Worm (Caenorhabditis elegans): ENCODE measurements around the gene H21P03.10.

ce11 chrIV:11494924-11495323 lies 5.6 kb upstream of the H21P03.10 start:
- TF ChIP-seq ref-1 (GFP tag; conservative IDR thresholded peaks at IDR 0.05) (no peak), ztf-23 (GFP tag; IDR thresholded peaks at IDR 0.05) (0 out of 2 replicates have a peak, but pooled peaks have one; percentile 15)

Data from whole organism, midembryonic.